Fruit fly (Drosophila melanogaster) whole organism, embryonic: Measurements from ENCODE around the gene CG8319.
A peak's percentile ranks its signal among the peaks of the same experiment; 100 is the strongest.

ENCODE experiments used
- C15 ChIP-seq: fragments of 200-800 bp; sonication (Bioruptor generic); IDR thresholded peaks from 3 replicates; pipeline ENCODE4 v1.3.6; 2022; ENCODE audit warnings: missing biosample characterization, missing genetic modification characterization
- CG1024 ChIP-seq: fragments of 200-800 bp; sonication (Bioruptor generic); IDR thresholded peaks from 2 replicates; pipeline ENCODE4 v1.3.6; 2022; ENCODE audit warnings: missing biosample characterization, missing genetic modification characterization
- CG10321 ChIP-seq: fragments of 200-800 bp; sonication (Bioruptor generic); IDR thresholded peaks from 2 replicates; pipeline ENCODE4 v1.3.6; 2022; ENCODE audit warnings: missing biosample characterization, missing genetic modification characterization
- CG10979 ChIP-seq: fragments of 200-800 bp; sonication (Bioruptor generic); optimal IDR thresholded peaks from 2 replicates; lab custom pipeline; 2018; ENCODE audit warnings: missing biosample characterization, mild to moderate bottlenecking, missing genetic modification characterization, moderate library complexity
- CG11085 ChIP-seq: fragments of 200-800 bp; sonication (Bioruptor generic); IDR thresholded peaks from 2 replicates; pipeline ENCODE4 v1.3.6; 2022; ENCODE audit warnings: missing biosample characterization, missing genetic modification characterization
- CG12071 ChIP-seq: fragments of 200-800 bp; sonication (Bioruptor generic); optimal IDR thresholded peaks from 3 replicates; lab custom pipeline; 2018; ENCODE audit warnings: missing biosample characterization, mild to moderate bottlenecking, missing genetic modification characterization
- CG12391 ChIP-seq: fragments of 200-800 bp; sonication (Bioruptor generic); optimal IDR thresholded peaks from 3 replicates; lab custom pipeline; 2018; ENCODE audit warnings: missing biosample characterization, mild to moderate bottlenecking, missing genetic modification characterization, moderate library complexity
- CG13424 ChIP-seq: fragments of 200-800 bp; sonication (Bioruptor generic); optimal IDR thresholded peaks from 2 replicates; lab custom pipeline; 2019; ENCODE audit warnings: missing biosample characterization, mild to moderate bottlenecking, missing genetic modification characterization, moderate library complexity
- CG14667 ChIP-seq: fragments of 200-800 bp; sonication (Bioruptor generic); IDR thresholded peaks from 2 replicates; pipeline ENCODE4 v1.3.6; 2022; ENCODE audit warnings: missing biosample characterization, missing genetic modification characterization
- CG18764 ChIP-seq: fragments of 200-800 bp; sonication (Bioruptor generic); optimal IDR thresholded peaks from 3 replicates; lab custom pipeline; 2016; ENCODE audit warnings: missing biosample characterization, missing genetic modification characterization
- CG2202 ChIP-seq: fragments of 200-800 bp; sonication (Bioruptor generic); optimal IDR thresholded peaks from 2 replicates; lab custom pipeline; 2018; ENCODE audit warnings: missing biosample characterization, mild to moderate bottlenecking, missing genetic modification characterization
- CG2712 ChIP-seq: fragments of 200-800 bp; optimal IDR thresholded peaks from 3 replicates; lab custom pipeline; 2019; ENCODE audit warnings: missing biosample characterization, mild to moderate bottlenecking, missing genetic modification characterization, moderate library complexity
- CG3065 ChIP-seq: fragments of 200-800 bp; sonication (Bioruptor generic); optimal IDR thresholded peaks from 2 replicates; lab custom pipeline; 2016; ENCODE audit warnings: missing biosample characterization, missing genetic modification characterization
- CG4424 ChIP-seq: fragments of 200-800 bp; sonication (Bioruptor generic); optimal IDR thresholded peaks from 3 replicates; lab custom pipeline; 2016; ENCODE audit warnings: missing biosample characterization, missing genetic modification characterization
- CG7745 ChIP-seq: fragments of 200-800 bp; sonication (Bioruptor generic); optimal IDR thresholded peaks from 2 replicates; lab custom pipeline; 2018; ENCODE audit warnings: missing biosample characterization, mild to moderate bottlenecking, missing genetic modification characterization, moderate library complexity
- CG8765 ChIP-seq: fragments of 200-800 bp; sonication (Bioruptor generic); IDR thresholded peaks from 2 replicates; pipeline ENCODE4 v1.3.6; 2022; ENCODE audit warnings: missing biosample characterization, missing genetic modification characterization
- Doc3 ChIP-seq: fragments of 200-800 bp; sonication (Bioruptor generic); IDR thresholded peaks from 3 replicates; pipeline ENCODE4 v1.3.6; 2022; ENCODE audit warnings: missing biosample characterization, missing genetic modification characterization; ENCODE audit not compliant: partially characterized antibody
- E2f1 ChIP-seq: fragments of 200-800 bp; sonication (Bioruptor generic); IDR thresholded peaks from 2 replicates; pipeline ENCODE4 v1.3.6; 2022; ENCODE audit warnings: missing biosample characterization, missing genetic modification characterization
- Fer2 ChIP-seq: fragments of 200-800 bp; sonication (Bioruptor generic); optimal IDR thresholded peaks from 2 replicates; lab custom pipeline; 2018; ENCODE audit warnings: missing biosample characterization, mild to moderate bottlenecking, missing genetic modification characterization, moderate library complexity
- H15 ChIP-seq: fragments of 200-800 bp; sonication (Bioruptor generic); IDR thresholded peaks from 3 replicates; pipeline ENCODE4 v1.3.6; 2022; ENCODE audit warnings: missing biosample characterization, missing genetic modification characterization
- HHEX ChIP-seq: fragments of 200-800 bp; sonication (Bioruptor generic); optimal IDR thresholded peaks from 3 replicates; lab custom pipeline; 2017; ENCODE audit warnings: missing biosample characterization, mild to moderate bottlenecking, missing genetic modification characterization, missing genetic modification reagents
- Hr39 ChIP-seq: fragments of >200 bp; optimal IDR thresholded peaks from 2 replicates; lab custom pipeline; 2017
- MESR4 ChIP-seq: fragments of 200-800 bp; sonication (Bioruptor generic); optimal IDR thresholded peaks from 2 replicates; lab custom pipeline; 2018; ENCODE audit warnings: missing biosample characterization, mild to moderate bottlenecking, missing genetic modification characterization, moderate library complexity
- NFAT ChIP-seq: fragments of 200-800 bp; sonication (Bioruptor generic); IDR thresholded peaks from 2 replicates; pipeline ENCODE4 v1.3.6; 2022; ENCODE audit warnings: missing biosample characterization, missing genetic modification characterization
- Nf-YB ChIP-seq: fragments of 200-800 bp; sonication (Bioruptor generic); optimal IDR thresholded peaks from 3 replicates; lab custom pipeline; 2019; ENCODE audit warnings: missing biosample characterization, mild to moderate bottlenecking, missing genetic modification characterization, moderate library complexity
- Optix ChIP-seq: fragments of 200-800 bp; sonication (Bioruptor generic); IDR thresholded peaks from 3 replicates; pipeline ENCODE4 v1.3.6; 2022; ENCODE audit warnings: missing biosample characterization, missing genetic modification characterization
- Rx ChIP-seq: fragments of 200-800 bp; sonication (Bioruptor generic); IDR thresholded peaks from 2 replicates; pipeline ENCODE4 v1.3.6; 2022; ENCODE audit warnings: missing biosample characterization, missing genetic modification characterization
- Spps ChIP-seq: fragments of 200-800 bp; sonication (Bioruptor generic); optimal IDR thresholded peaks from 2 replicates; lab custom pipeline; 2018; ENCODE audit warnings: missing biosample characterization, mild to moderate bottlenecking, missing genetic modification characterization
- TFAM ChIP-seq: fragments of 200-800 bp; sonication (Bioruptor generic); optimal IDR thresholded peaks from 2 replicates; lab custom pipeline; 2017; ENCODE audit warnings: missing biosample characterization, missing genetic modification characterization, inconsistent platforms
- Xbp1 ChIP-seq: fragments of 200-800 bp; sonication (Bioruptor generic); optimal IDR thresholded peaks from 3 replicates; lab custom pipeline; 2016; ENCODE audit warnings: missing biosample characterization, mild to moderate bottlenecking, missing genetic modification characterization
- ab ChIP-seq: fragments of 200-800 bp; sonication (Bioruptor generic); optimal IDR thresholded peaks from 2 replicates; lab custom pipeline; 2016; ENCODE audit warnings: missing biosample characterization, missing genetic modification characterization
- al ChIP-seq: fragments of 200-800 bp; sonication (Bioruptor generic); IDR thresholded peaks from 2 replicates; pipeline ENCODE4 v1.3.6; 2022; ENCODE audit warnings: missing biosample characterization, missing genetic modification characterization
- bab2 ChIP-seq: fragments of 200-800 bp; sonication (Bioruptor generic); optimal IDR thresholded peaks from 2 replicates; lab custom pipeline; 2016; ENCODE audit warnings: missing biosample characterization, missing genetic modification characterization
- bcd ChIP-seq: fragments of 200-800 bp; sonication (Bioruptor generic); optimal IDR thresholded peaks from 2 replicates; lab custom pipeline; 2017; ENCODE audit warnings: missing biosample characterization, mild to moderate bottlenecking, missing genetic modification characterization
- bigmax ChIP-seq: fragments of 200-800 bp; sonication (Bioruptor generic); optimal IDR thresholded peaks from 2 replicates; lab custom pipeline; 2018; ENCODE audit warnings: missing biosample characterization, mild to moderate bottlenecking, missing genetic modification characterization
- cad ChIP-seq: fragments of >200 bp; optimal IDR thresholded peaks from 2 replicates; lab custom pipeline; 2017; ENCODE audit warnings: missing biosample characterization, missing genetic modification characterization
- croc ChIP-seq: fragments of 200-800 bp; sonication (Bioruptor generic); conservative IDR thresholded peaks from 3 replicates; pipeline ENCODE4 v1.3.6; 2022; ENCODE audit warnings: missing biosample characterization, missing genetic modification characterization
- dati ChIP-seq: fragments of 200-800 bp; sonication (Bioruptor generic); IDR thresholded peaks from 2 replicates; pipeline ENCODE4 v1.3.6; 2022; ENCODE audit warnings: missing biosample characterization, missing genetic modification characterization
- dimm ChIP-seq: fragments of 200-800 bp; sonication (Bioruptor generic); IDR thresholded peaks from 2 replicates; pipeline ENCODE4 v1.3.6; 2022; ENCODE audit warnings: missing biosample characterization, missing genetic modification characterization
- gt ChIP-seq: fragments of 200-800 bp; sonication (Bioruptor generic); IDR thresholded peaks from 2 replicates; pipeline ENCODE4 v1.3.6; 2022; ENCODE audit warnings: missing biosample characterization, missing genetic modification characterization
- insv ChIP-seq, 2 experiments: fragments of 200-800 bp; sonication (Bioruptor generic); optimal IDR thresholded peaks; 3 replicates each; lab custom pipeline; 2016 to 2018; ENCODE audit warnings: missing biosample characterization in 2 of 2, missing genetic modification characterization in 2 of 2
- lov ChIP-seq, 2 experiments: fragments of 200-800 bp in 1 of 2; fragments of >200 bp in 1 of 2; sonication (Bioruptor generic) in 1 of 2; IDR thresholded peaks in 1 of 2; optimal IDR thresholded peaks in 1 of 2; 2 replicates in 1 of 2; 3 replicates in 1 of 2; pipeline versions ENCODE4 v1.3.6 to Lab custom; 2017 to 2022; ENCODE audit warnings: missing biosample characterization in 1 of 2, missing genetic modification characterization in 1 of 2
- luna ChIP-seq: fragments of 200-800 bp; sonication (Bioruptor generic); optimal IDR thresholded peaks from 2 replicates; lab custom pipeline; 2016; ENCODE audit warnings: missing biosample characterization, missing genetic modification characterization
- pan ChIP-seq, 4 experiments: fragments of >200 bp in 3 of 4; fragments of 200-800 bp in 1 of 4; sonication (Bioruptor generic) in 1 of 4; optimal IDR thresholded peaks in 3 of 4; IDR thresholded peaks in 1 of 4; 2 replicates each; pipeline versions ENCODE4 v1.3.6 to Lab custom; 2017 to 2022; ENCODE audit warnings: missing biosample characterization in 2 of 4, missing genetic modification characterization in 2 of 4, mixed read lengths in 1 of 4
- sc ChIP-seq, 3 experiments: fragments of >200 bp in 2 of 3; fragments of 200-800 bp in 1 of 3; sonication (Bioruptor generic) in 1 of 3; optimal IDR thresholded peaks; 2 replicates in 2 of 3; 3 replicates in 1 of 3; lab custom pipeline; 2017; ENCODE audit warnings: mild to moderate bottlenecking in 1 of 3, missing biosample characterization in 1 of 3, missing genetic modification characterization in 1 of 3, missing genetic modification reagents in 1 of 3
- scrt ChIP-seq: fragments of 200-800 bp; sonication (Bioruptor generic); optimal IDR thresholded peaks from 2 replicates; lab custom pipeline; 2018; ENCODE audit warnings: missing biosample characterization, mild to moderate bottlenecking, missing genetic modification characterization, moderate library complexity
- sens-2 ChIP-seq: fragments of 200-800 bp; sonication (Bioruptor generic); IDR thresholded peaks from 2 replicates; pipeline ENCODE4 v1.3.6; 2022; ENCODE audit warnings: missing biosample characterization, missing genetic modification characterization
- sim ChIP-seq: fragments of 200-800 bp; sonication (Bioruptor generic); IDR thresholded peaks from 2 replicates; pipeline ENCODE4 v1.3.6; 2022; ENCODE audit warnings: missing biosample characterization, missing genetic modification characterization
- stc ChIP-seq: fragments of 200-800 bp; sonication (Bioruptor generic); IDR thresholded peaks from 2 replicates; pipeline ENCODE4 v1.3.6; 2022; ENCODE audit warnings: missing biosample characterization, missing genetic modification characterization
- sug ChIP-seq: fragments of 200-800 bp; optimal IDR thresholded peaks from 2 replicates; lab custom pipeline; 2019; ENCODE audit warnings: missing biosample characterization, mild to moderate bottlenecking, missing genetic modification characterization, moderate library complexity
- usp ChIP-seq: fragments of >200 bp; optimal IDR thresholded peaks from 2 replicates; lab custom pipeline; 2017; ENCODE audit warnings: missing biosample characterization, missing genetic modification characterization

Gene CG8319

DNA sequence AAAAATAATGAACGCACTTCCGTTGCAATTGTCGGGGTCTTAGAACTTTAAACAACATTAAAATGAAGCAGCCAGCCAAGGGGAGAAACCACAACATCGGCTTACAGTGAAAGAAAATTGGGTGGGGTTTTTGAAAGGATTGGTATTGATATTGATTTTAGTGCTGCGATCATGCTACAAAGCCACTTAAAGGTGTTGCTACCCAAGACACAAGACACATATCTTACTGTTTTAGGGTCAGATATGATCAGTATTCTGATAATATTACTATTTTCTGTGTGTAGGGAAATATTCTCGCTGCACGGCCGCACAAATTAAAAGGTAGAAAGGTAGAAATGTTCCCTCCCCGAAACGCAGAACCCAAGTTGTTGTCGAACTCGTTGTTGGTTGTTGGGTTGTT lies 22.0 kb upstream of the CG8319 start:
- TF ChIP-seq CG10979 (tag; lab: Kevin White, UChicago) = peak; percentile 79
- TF ChIP-seq CG10321 (GFP tag; lab: Robert Waterston, UW) = no peak
- no peak for TF ChIP-seq HHEX (GFP tag; lab: Kevin White, UChicago)
- no peak for TF ChIP-seq Optix (GFP tag; lab: Robert Waterston, UW)
- no peak for TF ChIP-seq gt
- TF ChIP-seq CG8765 (GFP tag; lab: Robert Waterston, UW) = peak; percentile 38; the same call in 1 of the 2 replicates
- no peak for TF ChIP-seq pan (optimal IDR thresholded peaks at IDR 0.05; lab: Kevin White, UChicago)
- TF ChIP-seq pan (GFP tag; optimal IDR thresholded peaks at IDR 0.05 in 1 of 2, IDR thresholded peaks at IDR 0.05 in 1 of 2) = peak in 1 of 2 experiments; percentile 47
- TF ChIP-seq NFAT (GFP tag; lab: Robert Waterston, UW) = no peak
- no peak for TF ChIP-seq Rx (GFP tag; lab: Robert Waterston, UW)
- TF ChIP-seq sim (GFP tag; lab: Robert Waterston, UW) = no peak
- no peak for TF ChIP-seq Hr39 (lab: Kevin White, UChicago)
- peak; percentile 48; the same call in 2 of the 3 replicates for TF ChIP-seq croc (GFP tag; lab: Robert Waterston, UW)
- TF ChIP-seq Doc3 (GFP tag; lab: Robert Waterston, UW) = no peak
- no peak for TF ChIP-seq bcd (GFP tag; lab: Kevin White, UChicago)
- TF ChIP-seq E2f1 = 0 out of 2 replicates have a peak, but pooled peaks have one; percentile 14
- TF ChIP-seq al (GFP tag; lab: Robert Waterston, UW) = no peak
- TF ChIP-seq CG13424 (tag; lab: Kevin White, UChicago) = peak; percentile 8
- TF ChIP-seq bigmax (GFP tag; lab: Kevin White, UChicago) = no peak
- no peak for TF ChIP-seq luna (GFP tag; lab: Kevin White, UChicago)
- TF ChIP-seq CG2202 (tag; lab: Kevin White, UChicago) = peak; percentile 26
- no peak for TF ChIP-seq CG7745 (tag; lab: Kevin White, UChicago)
- peak; percentile 18; the same call in 1 of the 2 replicates for TF ChIP-seq CG14667 (GFP tag; lab: Robert Waterston, UW)
- TF ChIP-seq cad (GFP tag; lab: Kevin White, UChicago) = no peak
- no peak for TF ChIP-seq CG1024 (GFP tag; lab: Robert Waterston, UW)
- no peak for TF ChIP-seq insv (GFP tag; optimal IDR thresholded peaks at IDR 0.05; lab: Kevin White, UChicago)
- TF ChIP-seq Nf-YB (GFP tag; lab: Kevin White, UChicago) = no peak
- 0 out of 3 replicates have a peak, but pooled peaks have one; percentile 36 for TF ChIP-seq H15 (GFP tag; lab: Robert Waterston, UW)
- no peak for TF ChIP-seq CG11085 (GFP tag; lab: Robert Waterston, UW)
- TF ChIP-seq CG4424 (GFP tag; lab: Kevin White, UChicago) = peak; percentile 67
- TF ChIP-seq CG3065 (GFP tag; lab: Kevin White, UChicago) = peak; percentile 9
- TF ChIP-seq usp (GFP tag; lab: Kevin White, UChicago) = no peak
- no peak for TF ChIP-seq sens-2
- TF ChIP-seq Spps (tag; lab: Kevin White, UChicago) = peak; percentile 55
- TF ChIP-seq CG2712 (tag; lab: Kevin White, UChicago) = peak; percentile 81
- TF ChIP-seq MESR4 = no peak
- no peak for TF ChIP-seq C15 (GFP tag; lab: Robert Waterston, UW)
- TF ChIP-seq sug (tag; lab: Kevin White, UChicago) = no peak
- no peak for TF ChIP-seq TFAM (GFP tag; lab: Kevin White, UChicago)
- no peak for TF ChIP-seq Fer2 (tag; lab: Kevin White, UChicago)
- TF ChIP-seq bab2 (GFP tag; lab: Kevin White, UChicago) = peak; percentile 36
- TF ChIP-seq dati (GFP tag; lab: Robert Waterston, UW) = no peak
- no peak for TF ChIP-seq CG12071 (GFP tag; lab: Kevin White, UChicago)
- TF ChIP-seq dimm (GFP tag; lab: Robert Waterston, UW) = no peak
- peak; percentile 29 for TF ChIP-seq CG18764 (GFP tag; lab: Kevin White, UChicago)
- TF ChIP-seq ab (GFP tag; lab: Kevin White, UChicago) = no peak
- TF ChIP-seq scrt (GFP tag; lab: Kevin White, UChicago) = no peak
- TF ChIP-seq lov (optimal IDR thresholded peaks at IDR 0.05; lab: Kevin White, UChicago) = no peak
- TF ChIP-seq lov (GFP tag; IDR thresholded peaks at IDR 0.05; lab: Robert Waterston, UW) = peak; percentile 77; the same call in 2 of the 3 replicates
- peak; percentile 9 for TF ChIP-seq Xbp1 (GFP tag; lab: Kevin White, UChicago)
- no peak for TF ChIP-seq sc (optimal IDR thresholded peaks at IDR 0.05; lab: Kevin White, UChicago)
- TF ChIP-seq sc (GFP tag; optimal IDR thresholded peaks at IDR 0.05; lab: Kevin White, UChicago) = peak; percentile 26
- TF ChIP-seq CG12391 (tag; lab: Kevin White, UChicago) = peak; percentile 38
- TF ChIP-seq stc (GFP tag; lab: Robert Waterston, UW) = no peak
